Worm (Caenorhabditis elegans) whole organism, L2 larva: ENCODE results near the gene T21C9.13.

Experiments
- dmd-4 ChIP-seq: sonication (generic microtip); optimal IDR thresholded peaks from 2 replicates; lab custom pipeline; 2017; ENCODE audit warnings: missing biosample characterization, missing genetic modification characterization
- egl-27 ChIP-seq: sonication (generic microtip); optimal IDR thresholded peaks from 3 replicates; lab custom pipeline; 2017; ENCODE audit warnings: missing biosample characterization, missing genetic modification reagents, missing genetic modification characterization
- fos-1 ChIP-seq: fragments of 150-350 bp; optimal IDR thresholded peaks from 2 replicates; lab custom pipeline; 2014; ENCODE audit warnings: missing biosample characterization, missing genetic modification characterization
- nhr-6 ChIP-seq: fragments of 150-350 bp; optimal IDR thresholded peaks from 2 replicates; lab custom pipeline; 2014; ENCODE audit warnings: missing biosample characterization, missing genetic modification characterization

- TF ChIP-seq nhr-6 (tag; lab: Kevin White, UChicago) = no peak
- TF ChIP-seq dmd-4 (tag; lab: Kevin White, UChicago) = no peak
- no peak for TF ChIP-seq fos-1 (tag; lab: Kevin White, UChicago)
- TF ChIP-seq egl-27 (tag; lab: Kevin White, UChicago) = no peak
Measured at ce11 chrV:10549717-10550116, 47.3 kb upstream of the T21C9.13 start, which contains the start of gene F32G8.2.
